Worm (Caenorhabditis elegans) whole organism, L3 larva: ENCODE measurements around the gene C17G1.14.

Source experiments
- R02D3.7 ChIP-seq: fragments of 150-350 bp; optimal IDR thresholded peaks from 2 replicates; lab custom pipeline; 2014; ENCODE audit warnings: missing biosample characterization, missing genetic modification characterization
- ZK546.5 ChIP-seq: sonication (generic microtip); optimal IDR thresholded peaks from 2 replicates; lab custom pipeline; 2017; ENCODE audit warnings: missing biosample characterization, missing genetic modification characterization
- aly-2 ChIP-seq: fragments of 150-350 bp; optimal IDR thresholded peaks from 2 replicates; lab custom pipeline; 2014; ENCODE audit warnings: missing biosample characterization, missing genetic modification characterization
- ama-1 ChIP-seq: fragments of 150-350 bp; optimal IDR thresholded peaks from 2 replicates; lab custom pipeline; 2018
- ceh-16 ChIP-seq: sonication (generic microtip); optimal IDR thresholded peaks from 2 replicates; lab custom pipeline; 2017; ENCODE audit warnings: missing biosample characterization, missing genetic modification characterization
- ceh-82 ChIP-seq: fragments of 150-350 bp; optimal IDR thresholded peaks from 2 replicates; lab custom pipeline; 2014; ENCODE audit warnings: missing biosample characterization, missing genetic modification characterization
- ceh-9 ChIP-seq: sonication (generic microtip); optimal IDR thresholded peaks from 2 replicates; lab custom pipeline; 2018; ENCODE audit warnings: missing biosample characterization, missing genetic modification characterization
- daf-12 ChIP-seq: fragments of 150-350 bp; optimal IDR thresholded peaks from 2 replicates; lab custom pipeline; 2014; ENCODE audit warnings: missing biosample characterization, missing genetic modification reagents, missing genetic modification characterization
- egl-27 ChIP-seq: sonication (generic microtip); optimal IDR thresholded peaks from 4 replicates; lab custom pipeline; 2017; ENCODE audit warnings: missing biosample characterization, missing genetic modification reagents, missing genetic modification characterization
- egl-5 ChIP-seq: fragments of 150-350 bp; optimal IDR thresholded peaks from 2 replicates; lab custom pipeline; 2017; ENCODE audit warnings: missing biosample characterization, missing genetic modification reagents, missing genetic modification characterization, inconsistent platforms
- elt-1 ChIP-seq: fragments of 150-350 bp; optimal IDR thresholded peaks from 2 replicates; lab custom pipeline; 2014; ENCODE audit warnings: missing biosample characterization, missing genetic modification characterization
- eor-1 ChIP-seq, 2 experiments: fragments of 150-350 bp; optimal IDR thresholded peaks; 2 replicates each; lab custom pipeline; 2014 to 2018; ENCODE audit warnings: missing biosample characterization in 2 of 2, missing genetic modification characterization in 2 of 2
- fkh-10 ChIP-seq: sonication (generic microtip); optimal IDR thresholded peaks from 2 replicates; lab custom pipeline; 2017; ENCODE audit warnings: missing biosample characterization, missing genetic modification reagents, missing genetic modification characterization
- fos-1 ChIP-seq: fragments of 150-350 bp; optimal IDR thresholded peaks from 2 replicates; lab custom pipeline; 2014; ENCODE audit warnings: missing biosample characterization, missing genetic modification characterization
- hmg-11 ChIP-seq: sonication (generic microtip); optimal IDR thresholded peaks from 2 replicates; lab custom pipeline; 2016; ENCODE audit warnings: missing genetic modification characterization, missing compliant biosample characterization
- jun-1 ChIP-seq: fragments of 150-350 bp; optimal IDR thresholded peaks from 2 replicates; lab custom pipeline; 2014; ENCODE audit warnings: missing biosample characterization, missing genetic modification reagents, missing genetic modification characterization
- lin-15B ChIP-seq: fragments of 150-350 bp; optimal IDR thresholded peaks from 2 replicates; lab custom pipeline; 2014; ENCODE audit warnings: missing biosample characterization, missing genetic modification characterization
- lin-39 ChIP-seq: fragments of 150-350 bp; optimal IDR thresholded peaks from 2 replicates; lab custom pipeline; 2018; ENCODE audit warnings: missing biosample characterization, missing genetic modification reagents, missing genetic modification characterization
- lsy-12 ChIP-seq: sonication (generic microtip); optimal IDR thresholded peaks from 2 replicates; lab custom pipeline; 2016; ENCODE audit warnings: mild to moderate bottlenecking, missing genetic modification characterization, missing compliant biosample characterization
- mdl-1 ChIP-seq: fragments of 150-350 bp; optimal IDR thresholded peaks from 2 replicates; lab custom pipeline; 2014; ENCODE audit warnings: missing biosample characterization, missing genetic modification characterization
- nfya-1 ChIP-seq: sonication (generic microtip); optimal IDR thresholded peaks from 2 replicates; lab custom pipeline; 2017; ENCODE audit warnings: missing genetic modification characterization, mild to moderate bottlenecking, missing compliant biosample characterization, antibody characterized with exemption, moderate library complexity; ENCODE audit not compliant: insufficient read depth
- nhr-11 ChIP-seq: fragments of 150-350 bp; optimal IDR thresholded peaks from 2 replicates; lab custom pipeline; 2014; ENCODE audit warnings: missing biosample characterization, missing genetic modification characterization
- nhr-23 ChIP-seq: fragments of 150-350 bp; optimal IDR thresholded peaks from 2 replicates; lab custom pipeline; 2014; ENCODE audit warnings: missing biosample characterization, missing genetic modification reagents, missing genetic modification characterization
- nhr-237 ChIP-seq: fragments of 150-350 bp; optimal IDR thresholded peaks from 2 replicates; lab custom pipeline; 2014; ENCODE audit warnings: missing biosample characterization, missing genetic modification characterization
- nhr-25 ChIP-seq: sonication (generic microtip); optimal IDR thresholded peaks from 2 replicates; lab custom pipeline; 2017; ENCODE audit warnings: missing biosample characterization, missing genetic modification characterization
- nhr-28 ChIP-seq: fragments of 150-350 bp; optimal IDR thresholded peaks from 2 replicates; lab custom pipeline; 2014; ENCODE audit warnings: missing biosample characterization, missing genetic modification characterization
- nhr-43 ChIP-seq: sonication (generic microtip); optimal IDR thresholded peaks from 2 replicates; lab custom pipeline; 2016; ENCODE audit warnings: mild to moderate bottlenecking, missing genetic modification characterization, missing compliant biosample characterization; ENCODE audit not compliant: poor library complexity, severe bottlenecking
- pha-4 ChIP-seq: fragments of 150-350 bp; optimal IDR thresholded peaks from 2 replicates; lab custom pipeline; 2014; ENCODE audit warnings: missing biosample characterization, missing genetic modification reagents, missing genetic modification characterization
- pqm-1 ChIP-seq: fragments of 150-350 bp; optimal IDR thresholded peaks from 2 replicates; lab custom pipeline; 2017; ENCODE audit warnings: missing biosample characterization, missing genetic modification characterization, inconsistent platforms
- skn-1 ChIP-seq: fragments of 150-350 bp; optimal IDR thresholded peaks from 2 replicates; lab custom pipeline; 2014; ENCODE audit warnings: missing biosample characterization, missing genetic modification characterization
- snpc-4 ChIP-seq: fragments of 150-350 bp; optimal IDR thresholded peaks from 2 replicates; lab custom pipeline; 2014; ENCODE audit warnings: missing biosample characterization, missing genetic modification characterization
- ztf-11 ChIP-seq: fragments of 150-350 bp; optimal IDR thresholded peaks from 2 replicates; lab custom pipeline; 2014; ENCODE audit warnings: missing biosample characterization, missing genetic modification characterization
- ztf-4 ChIP-seq: fragments of 150-350 bp; optimal IDR thresholded peaks from 2 replicates; lab custom pipeline; 2014; ENCODE audit warnings: missing biosample characterization, missing genetic modification characterization

The C17G1.14 gene

DNA sequence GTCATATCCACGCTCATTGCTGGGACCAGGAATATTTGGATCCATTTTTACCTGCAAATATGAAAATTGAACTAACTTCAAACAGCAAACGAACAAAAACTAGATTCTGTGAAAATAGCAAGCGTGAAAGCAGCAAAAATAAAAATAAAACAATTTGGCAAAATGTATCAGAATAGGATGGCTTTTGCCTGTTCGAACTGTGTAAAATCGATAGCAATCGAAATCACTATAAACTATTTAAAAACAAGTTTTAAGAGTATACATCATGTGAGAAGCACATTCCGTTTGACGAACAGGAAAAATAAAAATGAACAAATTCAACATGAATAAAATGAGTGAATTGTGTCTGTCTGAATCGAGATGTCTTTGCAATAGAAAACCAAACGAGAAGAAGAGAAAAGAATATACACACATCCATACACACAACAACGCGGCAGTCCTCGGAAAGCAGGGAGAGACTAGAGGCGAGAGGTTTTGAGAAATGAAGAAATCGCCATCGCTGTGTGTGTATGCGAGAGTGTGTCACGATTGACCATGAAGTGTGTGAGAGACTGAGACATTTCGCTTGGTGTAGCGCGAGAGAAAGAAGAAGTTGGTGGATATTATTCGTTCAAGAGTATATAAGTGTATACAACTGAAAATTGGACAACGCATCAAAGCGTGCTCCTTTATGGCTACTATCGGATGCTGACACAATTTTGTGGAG lies 39.0 kb upstream of the C17G1.14 start, which contains the start of gene phf-34:
Gene phf-34 (minus strand): TSS at position 51 of the 706 bp plus-strand sequence.
- TF ChIP-seq ceh-82 (tag; lab: Kevin White, UChicago) (no peak), nfya-1 (peak; percentile 76), nhr-25 (peak; percentile 61), nhr-23 (tag; lab: Kevin White, UChicago) (peak; percentile 65), lin-15B (peak; percentile 28), fkh-10 (GFP tag; lab: Kevin White, UChicago) (peak; percentile 10), snpc-4 (tag; lab: Kevin White, UChicago) (peak; percentile 34), jun-1 (tag; lab: Kevin White, UChicago) (no peak), pha-4 (tag; lab: Kevin White, UChicago) (peak; percentile 34), nhr-43 (tag; lab: Kevin White, UChicago) (peak; percentile 31), ceh-16 (no peak), nhr-28 (tag; lab: Kevin White, UChicago) (no peak), hmg-11 (tag; lab: Kevin White, UChicago) (peak; percentile 88), lin-39 (tag; lab: Kevin White, UChicago) (peak; percentile 21), egl-5 (peak; percentile 13)

DNA sequence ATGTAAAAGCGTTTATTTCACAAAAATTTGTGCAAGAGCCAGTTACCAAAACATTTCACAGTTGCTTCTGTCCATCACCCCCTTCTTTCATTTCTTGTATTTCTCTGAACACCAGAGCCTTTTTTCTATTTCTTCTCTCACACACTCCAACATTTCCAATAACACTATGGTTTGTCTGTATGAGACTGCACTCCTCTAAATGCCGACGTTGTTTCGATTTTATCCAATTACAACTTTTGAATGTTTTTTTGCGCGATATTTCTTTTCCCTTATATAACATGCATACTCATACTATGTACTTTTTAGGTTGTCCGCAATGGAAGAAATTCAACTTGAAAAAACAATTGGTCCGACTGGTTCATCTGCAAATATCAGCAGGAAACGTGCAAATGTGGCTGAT lies 32.8 kb upstream of the C17G1.14 start, which contains the start of gene F21G4.5:
Gene F21G4.5 (plus strand): TSS at position 301 of the 400 bp plus-strand sequence.
- no peak for TF ChIP-seq R02D3.7 (tag; lab: Kevin White, UChicago)
- no peak for TF ChIP-seq eor-1 (tag; optimal IDR thresholded peaks at IDR 0.05; lab: Kevin White, UChicago)
- TF ChIP-seq fos-1: no peak
- no peak for TF ChIP-seq mdl-1 (tag; lab: Kevin White, UChicago)
- TF ChIP-seq lin-15B: no peak
- TF ChIP-seq pqm-1 (tag; lab: Kevin White, UChicago): no peak
- TF ChIP-seq skn-1 (tag; lab: Kevin White, UChicago): no peak
- no peak for TF ChIP-seq fkh-10 (GFP tag; lab: Kevin White, UChicago)
- no peak for TF ChIP-seq ZK546.5 (tag; lab: Kevin White, UChicago)
- TF ChIP-seq snpc-4 (tag; lab: Kevin White, UChicago): no peak
- no peak for TF ChIP-seq jun-1 (tag; lab: Kevin White, UChicago)
- TF ChIP-seq nhr-43 (tag; lab: Kevin White, UChicago): no peak
- no peak for TF ChIP-seq nhr-237 (tag; lab: Kevin White, UChicago)
- no peak for TF ChIP-seq ceh-9 (tag; lab: Kevin White, UChicago)

DNA sequence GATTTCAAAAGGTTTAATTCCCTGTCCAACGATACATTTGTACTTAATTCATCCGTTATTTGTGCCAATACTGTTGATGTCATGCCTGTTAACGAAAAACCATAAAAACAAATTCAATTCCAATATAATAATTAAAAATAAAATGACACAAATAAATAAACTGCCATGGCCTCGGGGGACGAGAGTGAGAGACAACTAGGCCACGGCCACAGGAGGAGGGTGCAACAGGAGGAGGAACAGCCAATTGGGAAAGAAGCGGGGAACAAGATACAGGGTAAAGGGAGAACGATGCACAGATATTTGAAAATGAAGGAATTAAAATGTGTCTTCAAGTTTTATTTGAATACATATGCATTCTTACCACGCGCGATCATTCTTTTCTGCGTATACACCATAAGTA lies 21.3 kb upstream of the C17G1.14 start, which contains the start of gene F21G4.6:
Gene F21G4.6 (minus strand): TSS at position 87 of the 400 bp plus-strand sequence.
- TF ChIP-seq nfya-1 (peak; percentile 78), egl-27 (tag; lab: Kevin White, UChicago) (no peak)

DNA sequence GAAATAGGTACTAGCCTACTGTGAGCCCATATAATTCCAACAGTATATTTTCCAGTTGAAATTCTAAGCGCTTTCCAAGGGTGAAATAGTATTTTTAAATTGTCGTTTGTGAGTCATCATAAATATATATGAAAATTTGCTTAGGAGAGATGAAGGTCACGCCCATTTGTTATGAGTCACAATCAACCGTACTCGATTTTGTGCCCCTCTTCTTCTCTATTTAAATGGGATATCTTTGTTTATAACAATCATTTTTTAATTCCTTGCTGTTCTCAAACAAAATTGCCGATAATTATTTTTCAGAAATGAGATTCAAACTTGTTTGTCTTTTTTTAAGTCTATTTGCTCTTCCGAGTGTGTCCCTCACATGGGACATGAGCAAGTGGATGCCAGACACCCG lies 19.6 kb upstream of the C17G1.14 start, which contains the start of gene folr-1:
Gene folr-1 (plus strand): TSS at position 301 of the 400 bp plus-strand sequence.
- TF ChIP-seq nhr-25 (no peak), ztf-11 (tag; lab: Kevin White, UChicago) (no peak), aly-2 (tag; lab: Kevin White, UChicago) (no peak), daf-12 (tag; lab: Kevin White, UChicago) (no peak), lin-15B (no peak), R02D3.7 (tag; lab: Kevin White, UChicago) (no peak), pqm-1 (tag; lab: Kevin White, UChicago) (no peak), ztf-4 (tag; lab: Kevin White, UChicago) (no peak), ZK546.5 (tag; lab: Kevin White, UChicago) (no peak), snpc-4 (tag; lab: Kevin White, UChicago) (no peak), egl-5 (no peak), nhr-28 (tag; lab: Kevin White, UChicago) (no peak), hmg-11 (tag; lab: Kevin White, UChicago) (no peak), nhr-11 (tag; lab: Kevin White, UChicago) (no peak), elt-1 (tag; lab: Kevin White, UChicago) (no peak), lsy-12 (tag; lab: Kevin White, UChicago) (no peak), ama-1 (no peak), jun-1 (tag; lab: Kevin White, UChicago) (no peak), nfya-1 (no peak)
